Worm (Caenorhabditis elegans) whole organism, late embryonic: ENCODE results near the gene srz-11.

Source experiments
- F13H6.1 ChIP-seq: sonication (generic microtip); optimal IDR thresholded peaks from 2 replicates; lab custom pipeline; 2016; ENCODE audit warnings: missing genetic modification characterization, missing compliant biosample characterization
- K02D7.2 ChIP-seq: sonication (generic microtip); optimal IDR thresholded peaks from 2 replicates; lab custom pipeline; 2017; ENCODE audit warnings: mild to moderate bottlenecking, missing genetic modification characterization, missing compliant biosample characterization
- ama-1 ChIP-seq: fragments of 150-350 bp; optimal IDR thresholded peaks from 2 replicates; lab custom pipeline; 2014
- ceh-34 ChIP-seq: sonication (generic microtip); optimal IDR thresholded peaks from 2 replicates; lab custom pipeline; 2016; ENCODE audit warnings: mild to moderate bottlenecking, missing genetic modification characterization, missing compliant biosample characterization
- dve-1 ChIP-seq: sonication (generic microtip); optimal IDR thresholded peaks from 2 replicates; lab custom pipeline; 2017; ENCODE audit warnings: antibody characterized with exemption, mild to moderate bottlenecking, missing genetic modification characterization, missing compliant biosample characterization
- elt-2 ChIP-seq: sonication (generic microtip); optimal IDR thresholded peaks from 2 replicates; lab custom pipeline; 2016; ENCODE audit warnings: missing genetic modification reagents, missing genetic modification characterization, missing compliant biosample characterization
- fkh-6 ChIP-seq: sonication (generic microtip); optimal IDR thresholded peaks from 2 replicates; lab custom pipeline; 2016; ENCODE audit warnings: missing genetic modification characterization, missing compliant biosample characterization
- hlh-13 ChIP-seq: fragments of 200-800 bp; sonication (Bioruptor generic); optimal IDR thresholded peaks from 2 replicates; lab custom pipeline; 2018; ENCODE audit warnings: mild to moderate bottlenecking, missing genetic modification characterization, missing compliant biosample characterization
- hlh-30 ChIP-seq: sonication (generic microtip); optimal IDR thresholded peaks from 2 replicates; lab custom pipeline; 2017; ENCODE audit warnings: antibody characterized with exemption, missing genetic modification characterization, missing compliant biosample characterization; ENCODE audit not compliant: insufficient read depth
- madf-2 ChIP-seq: sonication (generic microtip); optimal IDR thresholded peaks from 2 replicates; lab custom pipeline; 2017; ENCODE audit warnings: missing genetic modification characterization, missing compliant biosample characterization
- unc-3 ChIP-seq, 2 experiments: fragments of 200-800 bp in 1 of 2; sonication (Bioruptor generic) in 1 of 2; sonication (generic microtip) in 1 of 2; conservative IDR thresholded peaks in 1 of 2; optimal IDR thresholded peaks in 1 of 2; 2 replicates each; pipeline versions ENCODE4 v1.3.6 to Lab custom; 2016 to 2022; ENCODE audit warnings: missing compliant biosample characterization in 2 of 2, missing genetic modification characterization in 2 of 2, missing genetic modification reagents in 1 of 2
- unc-86 ChIP-seq: sonication (generic microtip); optimal IDR thresholded peaks from 2 replicates; lab custom pipeline; 2016; ENCODE audit warnings: missing genetic modification characterization, missing compliant biosample characterization

DNA sequence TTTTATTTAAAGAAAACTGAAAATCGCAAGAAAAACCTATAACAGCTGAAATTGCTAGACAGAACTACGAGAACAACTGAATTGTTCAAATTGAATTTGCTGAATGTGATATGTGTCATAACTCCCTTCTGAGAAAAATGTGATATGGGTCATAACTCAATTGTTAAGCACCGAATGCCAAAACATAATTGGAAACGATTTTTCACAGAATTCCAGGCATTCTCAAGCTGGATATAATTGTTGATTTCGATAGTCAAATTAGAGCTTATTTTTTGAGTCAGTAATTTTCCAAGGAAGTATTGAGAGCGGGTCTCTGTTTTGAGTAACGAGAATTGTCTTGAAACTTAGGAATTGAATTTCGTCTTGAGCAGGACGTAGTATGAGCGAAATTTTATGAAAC lies 19.0 kb downstream of the srz-11 start:
- no peak for TF ChIP-seq hlh-30 (tag; lab: Kevin White, UChicago)
- TF ChIP-seq ama-1 (lab: Kevin White, UChicago) = no peak
- TF ChIP-seq K02D7.2 = no peak
- TF ChIP-seq elt-2 (tag; lab: Kevin White, UChicago) = no peak
- no peak for TF ChIP-seq fkh-6
- no peak for TF ChIP-seq hlh-13
- no peak for TF ChIP-seq ceh-34 (tag; lab: Kevin White, UChicago)
- no peak for TF ChIP-seq F13H6.1 (tag; lab: Kevin White, UChicago)
- no peak for TF ChIP-seq dve-1
- TF ChIP-seq unc-86 (tag; lab: Kevin White, UChicago) = no peak
- TF ChIP-seq madf-2 (tag; lab: Kevin White, UChicago) = no peak
- no peak for TF ChIP-seq unc-3 (GFP tag; conservative IDR thresholded peaks at IDR 0.05; lab: Robert Waterston, UW)
- TF ChIP-seq unc-3 (tag; optimal IDR thresholded peaks at IDR 0.05; lab: Kevin White, UChicago) = no peak
